Worm (Caenorhabditis elegans) whole organism, late embryonic: ENCODE results near the gene Y55F3BR.10.

Experiments
- C08G9.2 ChIP-seq: sonication (generic microtip); optimal IDR thresholded peaks from 2 replicates; lab custom pipeline; 2016; ENCODE audit warnings: mild to moderate bottlenecking, missing genetic modification characterization, moderate library complexity, missing compliant biosample characterization
- C38D4.7 ChIP-seq: fragments of 200-800 bp; sonication (Bioruptor generic); optimal IDR thresholded peaks from 2 replicates; lab custom pipeline; 2018; ENCODE audit warnings: mild to moderate bottlenecking, missing genetic modification characterization, moderate library complexity, missing compliant biosample characterization
- F13H6.1 ChIP-seq: sonication (generic microtip); optimal IDR thresholded peaks from 2 replicates; lab custom pipeline; 2016; ENCODE audit warnings: missing genetic modification characterization, missing compliant biosample characterization
- K02D7.2 ChIP-seq: sonication (generic microtip); optimal IDR thresholded peaks from 2 replicates; lab custom pipeline; 2017; ENCODE audit warnings: mild to moderate bottlenecking, missing genetic modification characterization, missing compliant biosample characterization
- K09A11.1 ChIP-seq: sonication (generic microtip); optimal IDR thresholded peaks from 2 replicates; lab custom pipeline; 2017; ENCODE audit warnings: antibody characterized with exemption, mild to moderate bottlenecking, missing genetic modification characterization, missing compliant biosample characterization; ENCODE audit not compliant: insufficient read depth
- T23F11.4 ChIP-seq: fragments of 200-800 bp; sonication (Bioruptor generic); optimal IDR thresholded peaks from 2 replicates; lab custom pipeline; 2018; ENCODE audit warnings: mild to moderate bottlenecking, missing genetic modification characterization, missing compliant biosample characterization
- ceh-18 ChIP-seq: sonication (generic microtip); optimal IDR thresholded peaks from 2 replicates; lab custom pipeline; 2016; ENCODE audit warnings: missing genetic modification characterization, missing compliant biosample characterization
- ceh-2 ChIP-seq: sonication (generic microtip); optimal IDR thresholded peaks from 2 replicates; lab custom pipeline; 2016; ENCODE audit warnings: missing genotype, missing genetic modification characterization, missing compliant biosample characterization
- ceh-22 ChIP-seq: sonication (generic microtip); optimal IDR thresholded peaks from 2 replicates; lab custom pipeline; 2017; ENCODE audit warnings: missing biosample characterization, missing genetic modification characterization
- ceh-24 ChIP-seq: sonication (generic microtip); optimal IDR thresholded peaks from 2 replicates; lab custom pipeline; 2016; ENCODE audit warnings: mild to moderate bottlenecking, missing genetic modification characterization, missing compliant biosample characterization
- ceh-31 ChIP-seq: sonication (generic microtip); optimal IDR thresholded peaks from 2 replicates; lab custom pipeline; 2016; ENCODE audit warnings: missing genetic modification characterization, missing compliant biosample characterization
- ceh-34 ChIP-seq: sonication (generic microtip); optimal IDR thresholded peaks from 2 replicates; lab custom pipeline; 2016; ENCODE audit warnings: mild to moderate bottlenecking, missing genetic modification characterization, missing compliant biosample characterization
- ceh-45 ChIP-seq: fragments of 200-800 bp; sonication (Bioruptor generic); IDR thresholded peaks from 2 replicates; pipeline ENCODE4 v1.3.6; 2022; ENCODE audit warnings: missing genetic modification reagents, missing genetic modification characterization, missing compliant biosample characterization
- ceh-48 ChIP-seq: sonication (generic microtip); optimal IDR thresholded peaks from 2 replicates; lab custom pipeline; 2016; ENCODE audit warnings: missing genetic modification characterization, inconsistent platforms, missing compliant biosample characterization
- che-1 ChIP-seq: sonication (generic microtip); optimal IDR thresholded peaks from 2 replicates; lab custom pipeline; 2016; ENCODE audit warnings: mild to moderate bottlenecking, missing genetic modification characterization, missing compliant biosample characterization
- dve-1 ChIP-seq: sonication (generic microtip); optimal IDR thresholded peaks from 2 replicates; lab custom pipeline; 2017; ENCODE audit warnings: antibody characterized with exemption, mild to moderate bottlenecking, missing genetic modification characterization, missing compliant biosample characterization
- elt-2 ChIP-seq: sonication (generic microtip); optimal IDR thresholded peaks from 2 replicates; lab custom pipeline; 2016; ENCODE audit warnings: missing genetic modification reagents, missing genetic modification characterization, missing compliant biosample characterization
- eyg-1 ChIP-seq: sonication (generic microtip); optimal IDR thresholded peaks from 2 replicates; lab custom pipeline; 2016; ENCODE audit warnings: missing genotype, missing genetic modification characterization, missing compliant biosample characterization
- gmeb-2 ChIP-seq: sonication (generic microtip); optimal IDR thresholded peaks from 2 replicates; lab custom pipeline; 2016; ENCODE audit warnings: missing genetic modification characterization, inconsistent platforms, missing compliant biosample characterization
- hlh-15 ChIP-seq: sonication (generic microtip); optimal IDR thresholded peaks from 2 replicates; lab custom pipeline; 2016; ENCODE audit warnings: missing genetic modification characterization, missing compliant biosample characterization
- hlh-30 ChIP-seq: sonication (generic microtip); optimal IDR thresholded peaks from 2 replicates; lab custom pipeline; 2017; ENCODE audit warnings: antibody characterized with exemption, missing genetic modification characterization, missing compliant biosample characterization; ENCODE audit not compliant: insufficient read depth
- hlh-8 ChIP-seq: sonication (generic microtip); optimal IDR thresholded peaks from 2 replicates; lab custom pipeline; 2016; ENCODE audit warnings: missing genotype, missing genetic modification characterization, missing compliant biosample characterization
- lim-6 ChIP-seq: sonication (generic microtip); optimal IDR thresholded peaks from 2 replicates; lab custom pipeline; 2016; ENCODE audit warnings: missing genetic modification characterization, missing compliant biosample characterization
- lin-11 ChIP-seq: fragments of 200-800 bp; sonication (Bioruptor generic); optimal IDR thresholded peaks from 2 replicates; lab custom pipeline; 2018; ENCODE audit warnings: mild to moderate bottlenecking, missing genetic modification characterization, missing compliant biosample characterization
- madf-2 ChIP-seq: sonication (generic microtip); optimal IDR thresholded peaks from 2 replicates; lab custom pipeline; 2017; ENCODE audit warnings: missing genetic modification characterization, missing compliant biosample characterization
- mec-3 ChIP-seq: sonication (generic microtip); optimal IDR thresholded peaks from 2 replicates; lab custom pipeline; 2016; ENCODE audit warnings: borderline replicate concordance, missing genetic modification characterization, missing compliant biosample characterization
- nfya-1 ChIP-seq: sonication (generic microtip); optimal IDR thresholded peaks from 2 replicates; lab custom pipeline; 2017; ENCODE audit warnings: missing genetic modification characterization, mild to moderate bottlenecking, missing compliant biosample characterization, antibody characterized with exemption, moderate library complexity
- pax-1 ChIP-seq: fragments of 150-350 bp; optimal IDR thresholded peaks from 2 replicates; lab custom pipeline; 2014; ENCODE audit warnings: missing biosample characterization, missing genetic modification characterization
- pha-4 ChIP-seq: fragments of 150-350 bp; optimal IDR thresholded peaks from 2 replicates; lab custom pipeline; 2018; ENCODE audit warnings: missing biosample characterization, missing genetic modification reagents, missing genetic modification characterization
- pros-1 ChIP-seq: fragments of 150-350 bp; optimal IDR thresholded peaks from 2 replicates; lab custom pipeline; 2014; ENCODE audit warnings: missing biosample characterization, missing genetic modification reagents, missing genetic modification characterization
- ref-2 ChIP-seq: sonication (generic microtip); optimal IDR thresholded peaks from 2 replicates; lab custom pipeline; 2016; ENCODE audit warnings: missing genetic modification characterization, missing compliant biosample characterization
- rnt-1 ChIP-seq: sonication (generic microtip); optimal IDR thresholded peaks from 2 replicates; lab custom pipeline; 2016; ENCODE audit warnings: missing genetic modification characterization, missing compliant biosample characterization
- sdc-2 ChIP-seq: sonication (generic microtip); optimal IDR thresholded peaks from 2 replicates; lab custom pipeline; 2016; ENCODE audit warnings: missing genotype, missing genetic modification characterization, missing compliant biosample characterization
- syd-9 ChIP-seq: sonication (generic microtip); optimal IDR thresholded peaks from 2 replicates; lab custom pipeline; 2016; ENCODE audit warnings: mild to moderate bottlenecking, missing genetic modification characterization, moderate library complexity, missing compliant biosample characterization
- tbx-2 ChIP-seq: sonication (generic microtip); optimal IDR thresholded peaks from 2 replicates; lab custom pipeline; 2016; ENCODE audit warnings: missing genetic modification characterization, missing compliant biosample characterization
- tbx-7 ChIP-seq: sonication (generic microtip); optimal IDR thresholded peaks from 2 replicates; lab custom pipeline; 2016; ENCODE audit warnings: missing genotype, missing genetic modification characterization, missing compliant biosample characterization
- unc-3 ChIP-seq, 2 experiments: fragments of 200-800 bp in 1 of 2; sonication (Bioruptor generic) in 1 of 2; sonication (generic microtip) in 1 of 2; conservative IDR thresholded peaks in 1 of 2; optimal IDR thresholded peaks in 1 of 2; 2 replicates each; pipeline versions ENCODE4 v1.3.6 to Lab custom; 2016 to 2022; ENCODE audit warnings: missing compliant biosample characterization in 2 of 2, missing genetic modification characterization in 2 of 2, missing genetic modification reagents in 1 of 2
- unc-55 ChIP-seq: sonication (generic microtip); optimal IDR thresholded peaks from 2 replicates; lab custom pipeline; 2017; ENCODE audit warnings: missing biosample characterization, missing genetic modification reagents, missing genetic modification characterization
- unc-86 ChIP-seq: sonication (generic microtip); optimal IDR thresholded peaks from 2 replicates; lab custom pipeline; 2016; ENCODE audit warnings: missing genetic modification characterization, missing compliant biosample characterization

Y55F3BR.10 gene

ce11 chrIV:831796-832486 lies at the start of gene Y55F3BR.10, which contains the start of gene madf-1:
Gene Y55F3BR.10, plus strand, starts transcription at chrIV:832436.
Gene madf-1, minus strand, starts transcription at chrIV:831896.
- TF ChIP-seq unc-3 (GFP tag; conservative IDR thresholded peaks at IDR 0.05; lab: Robert Waterston, UW) (no peak), unc-3 (tag; optimal IDR thresholded peaks at IDR 0.05; lab: Kevin White, UChicago) (no peak), syd-9 (tag; lab: Kevin White, UChicago) (no peak), unc-86 (no peak), elt-2 (tag; lab: Kevin White, UChicago) (no peak), ceh-2 (tag; lab: Kevin White, UChicago) (no peak), tbx-7 (tag; lab: Kevin White, UChicago) (no peak), ceh-18 (tag; lab: Kevin White, UChicago) (no peak)

ce11 chrIV:787755-788154 lies 44.5 kb upstream of the Y55F3BR.10 start, which contains the start of gene F56B3.6:
Gene F56B3.6, plus strand, starts transcription at chrIV:788055.
- TF ChIP-seq pax-1 (no peak), pha-4 (tag; lab: Kevin White, UChicago) (no peak), F13H6.1 (no peak), ceh-31 (tag; lab: Kevin White, UChicago) (no peak), ceh-24 (tag; lab: Kevin White, UChicago) (no peak), pros-1 (tag; lab: Kevin White, UChicago) (no peak), tbx-7 (tag; lab: Kevin White, UChicago) (no peak), unc-55 (GFP tag; lab: Kevin White, UChicago) (no peak), hlh-8 (tag; lab: Kevin White, UChicago) (no peak), mec-3 (tag; lab: Kevin White, UChicago) (no peak), rnt-1 (tag; lab: Kevin White, UChicago) (no peak), tbx-2 (tag; lab: Kevin White, UChicago) (no peak), sdc-2 (no peak), gmeb-2 (tag; lab: Kevin White, UChicago) (no peak), che-1 (tag; lab: Kevin White, UChicago) (no peak), C08G9.2 (tag; lab: Kevin White, UChicago) (no peak), ref-2 (tag; lab: Kevin White, UChicago) (no peak), ceh-45 (GFP tag; lab: Robert Waterston, UW) (no peak), ceh-22 (tag; lab: Kevin White, UChicago) (no peak), eyg-1 (no peak)

- TF ChIP-seq ref-2 (tag; lab: Kevin White, UChicago) = no peak
- TF ChIP-seq elt-2 (tag; lab: Kevin White, UChicago) = no peak
- no peak for TF ChIP-seq K02D7.2 (tag; lab: Kevin White, UChicago)
- no peak for TF ChIP-seq dve-1 (tag; lab: Kevin White, UChicago)
- TF ChIP-seq ceh-34 (tag; lab: Kevin White, UChicago) = no peak
Observed at ce11 chrIV:794275-794674, 38.0 kb upstream of the Y55F3BR.10 start, which contains the start of gene F56B3.4. Gene F56B3.4, minus strand, starts transcription at chrIV:794275.

ce11 chrIV:795383-795872 lies 36.8 kb upstream of the Y55F3BR.10 start, which contains the start of gene skr-18:
Gene skr-18, minus strand, starts transcription at chrIV:795433.
- TF ChIP-seq T23F11.4 (GFP tag; lab: Kevin White, UChicago) = no peak
- TF ChIP-seq ref-2 (tag; lab: Kevin White, UChicago) = no peak
- TF ChIP-seq ceh-22 (tag; lab: Kevin White, UChicago) = no peak
- TF ChIP-seq F13H6.1 = no peak
- no peak for TF ChIP-seq rnt-1 (tag; lab: Kevin White, UChicago)
- TF ChIP-seq ceh-34 (tag; lab: Kevin White, UChicago) = no peak
- TF ChIP-seq nfya-1 (tag; lab: Kevin White, UChicago) = no peak
- no peak for TF ChIP-seq C38D4.7
- TF ChIP-seq lin-11 = no peak
- no peak for TF ChIP-seq lim-6 (tag; lab: Kevin White, UChicago)
- no peak for TF ChIP-seq madf-2 (tag; lab: Kevin White, UChicago)
- no peak for TF ChIP-seq ceh-2 (tag; lab: Kevin White, UChicago)
- TF ChIP-seq hlh-30 (tag; lab: Kevin White, UChicago) = no peak
- no peak for TF ChIP-seq hlh-15
- no peak for TF ChIP-seq ceh-48 (tag; lab: Kevin White, UChicago)
- TF ChIP-seq pax-1 = no peak
- no peak for TF ChIP-seq dve-1 (tag; lab: Kevin White, UChicago)
- TF ChIP-seq ceh-31 (tag; lab: Kevin White, UChicago) = no peak
- TF ChIP-seq K09A11.1 (tag; lab: Kevin White, UChicago) = no peak
